Worm (Caenorhabditis elegans): ENCODE data around the gene R07E5.19.

Gene R07E5.19

ce11 chrIII:4394496-4394895 is 23.4 kb downstream of the R07E5.19 start, which contains the start of gene R07E5.4:
R07E5.4 (plus strand) TSS chrIII:4394796.
- TF ChIP-seq nhr-85 (tag) (no peak), lin-14 (GFP tag; optimal IDR thresholded peaks at IDR 0.05) (no peak), nhr-47 (tag; optimal IDR thresholded peaks at IDR 0.05) (no peak), hlh-17 (GFP tag; optimal IDR thresholded peaks at IDR 0.05; ENCODE audit: borderline replicate concordance) (no peak), fos-1 (tag; optimal IDR thresholded peaks at IDR 0.05) (no peak), grh-1 (GFP tag; IDR thresholded peaks at IDR 0.05) (no peak), lsy-2 (tag; optimal IDR thresholded peaks at IDR 0.05) (no peak), ceh-82 (tag; optimal IDR thresholded peaks at IDR 0.05) (no peak), C04F5.9 (tag; optimal IDR thresholded peaks at IDR 0.05) (no peak), nhr-12 (tag; optimal IDR thresholded peaks at IDR 0.05) (no peak), C34B4.2 (tag; optimal IDR thresholded peaks at IDR 0.05) (no peak), nhr-84 (tag; optimal IDR thresholded peaks at IDR 0.05) (no peak), efl-3 (GFP tag; optimal IDR thresholded peaks at IDR 0.05) (no peak), unc-30 (tag; optimal IDR thresholded peaks at IDR 0.05) (no peak), nhr-19 (GFP tag; conservative IDR thresholded peaks at IDR 0.05) (no peak), fkh-4 (tag; optimal IDR thresholded peaks at IDR 0.05; ENCODE audit: borderline replicate concordance) (no peak), unc-86 (tag; optimal IDR thresholded peaks at IDR 0.05) (no peak), unc-98 (GFP tag; IDR thresholded peaks at IDR 0.05) (no peak)

- no peak for TF ChIP-seq egl-27 (tag; optimal IDR thresholded peaks at IDR 0.05)
- TF ChIP-seq blmp-1 (tag; optimal IDR thresholded peaks at IDR 0.05), result peak; percentile 72
- peak; percentile 49 for TF ChIP-seq nhr-85 (tag)
- no peak for TF ChIP-seq isw-1 (GFP tag; IDR thresholded peaks at IDR 0.05)
- TF ChIP-seq elt-3 (tag; optimal IDR thresholded peaks at IDR 0.05), result peak in 1 of 6 experiments; percentile 39
- TF ChIP-seq aly-2 (tag; optimal IDR thresholded peaks at IDR 0.05), result no peak
These were observed 25.9 kb downstream of the R07E5.19 start for ce11 chrIII:4391938-4392337.

ce11 chrIII:4391319-4391718 is 26.5 kb downstream of the R07E5.19 start:
- TF ChIP-seq nhr-20 (tag; optimal IDR thresholded peaks at IDR 0.05) (no peak), blmp-1 (tag; optimal IDR thresholded peaks at IDR 0.05) (peak; percentile 88)

ce11 chrIII:4390421-4390820 is 27.4 kb downstream of the R07E5.19 start:
- TF ChIP-seq nhr-20 (tag; optimal IDR thresholded peaks at IDR 0.05) (no peak), mdl-1 (tag; optimal IDR thresholded peaks at IDR 0.05) (no peak), hlh-17 (GFP tag; optimal IDR thresholded peaks at IDR 0.05; ENCODE audit: borderline replicate concordance) (no peak), lin-39 (tag; optimal IDR thresholded peaks at IDR 0.05) (no peak), blmp-1 (tag; optimal IDR thresholded peaks at IDR 0.05) (peak; percentile 61), nhr-28 (tag; optimal IDR thresholded peaks at IDR 0.05) (no peak)

ce11 chrIII:4384487-4384886 is 33.4 kb downstream of the R07E5.19 start, which contains the start of gene pals-28:
pals-28 (plus strand) TSS chrIII:4384787.
- TF ChIP-seq nhr-85 (tag), result no peak
- TF ChIP-seq zag-1 (tag; optimal IDR thresholded peaks at IDR 0.05), result no peak
- no peak for TF ChIP-seq nhr-90 (tag; optimal IDR thresholded peaks at IDR 0.05; ENCODE audit: poor library complexity)
- TF ChIP-seq mab-9 (GFP tag; IDR thresholded peaks at IDR 0.05), result no peak
- no peak for TF ChIP-seq dsc-1 (tag; optimal IDR thresholded peaks at IDR 0.05)
- TF ChIP-seq nhr-237 (tag; optimal IDR thresholded peaks at IDR 0.05), result no peak
- TF ChIP-seq Y116A8C.19 (tag; optimal IDR thresholded peaks at IDR 0.05; ENCODE audit: borderline replicate concordance), result no peak
- no peak for TF ChIP-seq sptf-1 (tag; optimal IDR thresholded peaks at IDR 0.05)
- TF ChIP-seq dpl-1 (GFP tag; optimal IDR thresholded peaks at IDR 0.05), result no peak
- no peak for TF ChIP-seq nhr-47 (tag; optimal IDR thresholded peaks at IDR 0.05)
- TF ChIP-seq aly-2 (tag; optimal IDR thresholded peaks at IDR 0.05), result no peak
- no peak for TF ChIP-seq lsy-2 (tag; optimal IDR thresholded peaks at IDR 0.05)
- no peak for TF ChIP-seq pax-3 (tag; optimal IDR thresholded peaks at IDR 0.05)
- TF ChIP-seq hlh-4 (tag; optimal IDR thresholded peaks at IDR 0.05), result no peak
- TF ChIP-seq hlh-17 (GFP tag; optimal IDR thresholded peaks at IDR 0.05; ENCODE audit: borderline replicate concordance), result no peak
- TF ChIP-seq nhr-84 (tag; optimal IDR thresholded peaks at IDR 0.05), result no peak
- TF ChIP-seq grh-1 (GFP tag; IDR thresholded peaks at IDR 0.05), result no peak
